Fruit fly (Drosophila melanogaster) whole organism, wandering third instar larva: ENCODE data around the gene CG33098.

Source experiments
- Abd-B ChIP-seq: fragments of >200 bp; optimal IDR thresholded peaks from 2 replicates; lab custom pipeline; 2017; ENCODE audit warnings: missing biosample characterization, missing genetic modification characterization
- CG32264 ChIP-seq: fragments of 200-800 bp; sonication (Bioruptor generic); optimal IDR thresholded peaks from 2 replicates; lab custom pipeline; 2016; ENCODE audit warnings: missing biosample characterization, missing genetic modification characterization
- CrebA ChIP-seq: fragments of 200-800 bp; sonication (Bioruptor generic); optimal IDR thresholded peaks from 2 replicates; lab custom pipeline; 2016; ENCODE audit warnings: missing biosample characterization, mild to moderate bottlenecking, missing genetic modification characterization, borderline replicate concordance
- Dfd ChIP-seq: fragments of >200 bp; optimal IDR thresholded peaks from 2 replicates; lab custom pipeline; 2017; ENCODE audit warnings: missing biosample characterization, missing genetic modification characterization
- Dif ChIP-seq: fragments of 200-275, 200-300 bp; sonication (Bioruptor generic); optimal IDR thresholded peaks from 2 replicates; lab custom pipeline; 2018; ENCODE audit warnings: missing biosample characterization, missing genetic modification characterization; ENCODE audit not compliant: partially characterized antibody
- GATAd ChIP-seq: sonication (Bioruptor generic); optimal IDR thresholded peaks from 2 replicates; lab custom pipeline; 2016; ENCODE audit warnings: missing biosample characterization, missing genetic modification characterization
- HLH106 ChIP-seq: fragments of 200-800 bp; optimal IDR thresholded peaks from 3 replicates; lab custom pipeline; 2019; ENCODE audit warnings: missing biosample characterization, mild to moderate bottlenecking, missing genetic modification characterization, moderate library complexity
- Hnf4 ChIP-seq: fragments of 200-800 bp; sonication (Bioruptor generic); optimal IDR thresholded peaks from 2 replicates; lab custom pipeline; 2016; ENCODE audit warnings: missing biosample characterization, mild to moderate bottlenecking, missing genetic modification characterization
- Hr78 ChIP-seq: fragments of >200 bp; optimal IDR thresholded peaks from 2 replicates; lab custom pipeline; 2017; ENCODE audit warnings: missing biosample characterization, missing genetic modification characterization
- Hr83 ChIP-seq: fragments of 200-300 bp; sonication (Bioruptor generic); optimal IDR thresholded peaks from 2 replicates; lab custom pipeline; 2016; ENCODE audit warnings: missing biosample characterization, mild to moderate bottlenecking, missing genetic modification characterization, moderate library complexity; ENCODE audit not compliant: poor library complexity, severe bottlenecking
- Jra ChIP-seq: sonication (Bioruptor generic); optimal IDR thresholded peaks from 2 replicates; lab custom pipeline; 2016; ENCODE audit warnings: missing biosample characterization, missing genetic modification characterization
- Mio ChIP-seq: sonication (Bioruptor generic); optimal IDR thresholded peaks from 2 replicates; lab custom pipeline; 2016; ENCODE audit warnings: missing biosample characterization, missing genetic modification characterization
- Myc ChIP-seq: fragments of >200 bp; optimal IDR thresholded peaks from 2 replicates; lab custom pipeline; 2017
- N ChIP-seq: fragments of >200 bp; optimal IDR thresholded peaks from 2 replicates; lab custom pipeline; 2018; ENCODE audit warnings: missing biosample characterization, missing external identifiers, missing genetic modification characterization
- OdsH ChIP-seq: fragments of 200-800 bp; sonication (Bioruptor generic); optimal IDR thresholded peaks from 2 replicates; lab custom pipeline; 2016; ENCODE audit warnings: missing biosample characterization, mild to moderate bottlenecking, missing genetic modification characterization
- Rel ChIP-seq, 2 experiments: fragments of 200-800 bp; sonication (Bioruptor generic) in 1 of 2; optimal IDR thresholded peaks; 2 replicates in 1 of 2; 3 replicates in 1 of 2; lab custom pipeline; 2016 to 2019; ENCODE audit warnings: mild to moderate bottlenecking in 2 of 2, missing biosample characterization in 2 of 2, missing genetic modification characterization in 2 of 2, moderate library complexity in 1 of 2
- Vsx2 ChIP-seq: fragments of 200-300, 225-300 bp; sonication (Bioruptor generic); optimal IDR thresholded peaks from 2 replicates; lab custom pipeline; 2018; ENCODE audit warnings: missing biosample characterization, missing genetic modification characterization; ENCODE audit not compliant: partially characterized antibody
- br ChIP-seq: fragments of 200-800 bp; sonication (Bioruptor generic); optimal IDR thresholded peaks from 2 replicates; lab custom pipeline; 2016; ENCODE audit warnings: missing biosample characterization, missing genetic modification characterization
- dmrt93B ChIP-seq: fragments of 200-800 bp; sonication (Bioruptor generic); optimal IDR thresholded peaks from 2 replicates; lab custom pipeline; 2018; ENCODE audit warnings: missing biosample characterization, mild to moderate bottlenecking, missing genetic modification characterization
- dsf ChIP-seq: sonication (Bioruptor generic); optimal IDR thresholded peaks from 2 replicates; lab custom pipeline; 2016; ENCODE audit warnings: missing biosample characterization, missing genetic modification characterization, borderline replicate concordance
- foxo ChIP-seq, 2 experiments: fragments of 200-800 bp; sonication (Bioruptor generic); optimal IDR thresholded peaks; 2 replicates in 1 of 2; 3 replicates in 1 of 2; lab custom pipeline; 2016 to 2017; ENCODE audit warnings: missing biosample characterization in 2 of 2, missing genetic modification characterization in 2 of 2
- h ChIP-seq: fragments of 200-800 bp; sonication (Bioruptor generic); optimal IDR thresholded peaks from 3 replicates; lab custom pipeline; 2016; ENCODE audit warnings: missing biosample characterization, mild to moderate bottlenecking, missing genetic modification characterization
- lola ChIP-seq: fragments of >200 bp; optimal IDR thresholded peaks from 2 replicates; lab custom pipeline; 2017; ENCODE audit warnings: missing biosample characterization, missing genetic modification characterization
- pan ChIP-seq: fragments of >200 bp; optimal IDR thresholded peaks from 2 replicates; lab custom pipeline; 2017
- psq ChIP-seq: fragments of 200-800 bp; sonication (Bioruptor generic); optimal IDR thresholded peaks from 3 replicates; lab custom pipeline; 2017; ENCODE audit warnings: missing biosample characterization, mild to moderate bottlenecking, missing genetic modification characterization, moderate library complexity
- rgr ChIP-seq: fragments of 200-800 bp; sonication (Bioruptor generic); optimal IDR thresholded peaks from 3 replicates; lab custom pipeline; 2016; ENCODE audit warnings: missing biosample characterization, mild to moderate bottlenecking, missing genetic modification characterization
- sage ChIP-seq: fragments of 200-800 bp; sonication (Bioruptor generic); optimal IDR thresholded peaks from 2 replicates; lab custom pipeline; 2016; ENCODE audit warnings: missing biosample characterization, mild to moderate bottlenecking, missing genetic modification characterization
- sv ChIP-seq: fragments of 200-800 bp; sonication (Bioruptor generic); optimal IDR thresholded peaks from 3 replicates; lab custom pipeline; 2016; ENCODE audit warnings: missing biosample characterization, missing genetic modification characterization
- tai ChIP-seq: sonication (Bioruptor generic); optimal IDR thresholded peaks from 2 replicates; lab custom pipeline; 2016; ENCODE audit warnings: missing biosample characterization, missing genetic modification characterization
- woc ChIP-seq: sonication (Bioruptor generic); optimal IDR thresholded peaks from 2 replicates; lab custom pipeline; 2016; ENCODE audit warnings: missing biosample characterization, mild to moderate bottlenecking, missing genetic modification characterization

The CG33098 gene

dm6 chr3R:12352003-12352402 lies 35.0 kb upstream of the CG33098 start, which contains the start of gene CG10041:
Gene CG10041 (minus strand): TSS chr3R:12352103.
- TF ChIP-seq OdsH: no peak
- no peak for TF ChIP-seq Jra (GFP tag; lab: Kevin White, UChicago)
- TF ChIP-seq Dif (GFP tag; lab: Kevin White, UChicago): no peak
- TF ChIP-seq Myc (lab: Kevin White, UChicago): no peak
- TF ChIP-seq Hr78: no peak
- TF ChIP-seq dsf: no peak
- no peak for TF ChIP-seq Mio (GFP tag; lab: Kevin White, UChicago)
- TF ChIP-seq N (GFP tag; lab: Kevin White, UChicago): no peak
- no peak for TF ChIP-seq lola (GFP tag; lab: Kevin White, UChicago)
- no peak for TF ChIP-seq Hr83
- no peak for TF ChIP-seq Hnf4 (GFP tag; lab: Kevin White, UChicago)
- no peak for TF ChIP-seq CrebA (GFP tag; lab: Kevin White, UChicago)
- TF ChIP-seq sv (GFP tag; lab: Kevin White, UChicago): no peak
- TF ChIP-seq GATAd (GFP tag; lab: Kevin White, UChicago): no peak
- no peak for TF ChIP-seq pan (lab: Kevin White, UChicago)
- no peak for TF ChIP-seq Dfd (GFP tag; lab: Kevin White, UChicago)

dm6 chr3R:12356044-12356443 lies 30.9 kb upstream of the CG33098 start, which contains the start of gene MBD-R2:
Gene MBD-R2 (minus strand): TSS chr3R:12356265.
- TF ChIP-seq Rel (GFP tag; optimal IDR thresholded peaks at IDR 0.05; lab: Kevin White, UChicago): no peak
- peak; percentile 22 for TF ChIP-seq Rel (tag; optimal IDR thresholded peaks at IDR 0.05; lab: Kevin White, UChicago)
- no peak for TF ChIP-seq Abd-B (GFP tag; lab: Kevin White, UChicago)
- TF ChIP-seq sage (GFP tag; lab: Kevin White, UChicago): peak; percentile 12
- TF ChIP-seq, all 38 proteins: peak for 2

- TF ChIP-seq woc (GFP tag; lab: Kevin White, UChicago) (peak; percentile 15), Rel (GFP tag; optimal IDR thresholded peaks at IDR 0.05; lab: Kevin White, UChicago) (no peak), Rel (tag; optimal IDR thresholded peaks at IDR 0.05; lab: Kevin White, UChicago) (peak; percentile 94), foxo (GFP tag; optimal IDR thresholded peaks at IDR 0.05; lab: Kevin White, UChicago) (no peak), Dif (GFP tag; lab: Kevin White, UChicago) (peak; percentile 20)
Observed at dm6 chr3R:12359837-12360236, 27.2 kb upstream of the CG33098 start, which contains the start of gene CG4115. Gene CG4115 (plus strand): TSS chr3R:12360008.

dm6 chr3R:12361962-12362497 lies 25.0 kb upstream of the CG33098 start:
- TF ChIP-seq sv (GFP tag; lab: Kevin White, UChicago) (no peak), h (GFP tag; lab: Kevin White, UChicago) (no peak), pan (lab: Kevin White, UChicago) (no peak), GATAd (GFP tag; lab: Kevin White, UChicago) (no peak), psq (no peak), Hr83 (no peak), tai (GFP tag; lab: Kevin White, UChicago) (no peak), rgr (GFP tag; lab: Kevin White, UChicago) (no peak), Myc (lab: Kevin White, UChicago) (no peak), lola (GFP tag; lab: Kevin White, UChicago) (no peak), Rel (GFP tag; optimal IDR thresholded peaks at IDR 0.05; lab: Kevin White, UChicago) (no peak), Rel (tag; optimal IDR thresholded peaks at IDR 0.05; lab: Kevin White, UChicago) (no peak), dmrt93B (GFP tag; lab: Kevin White, UChicago) (no peak), Vsx2 (GFP tag; lab: Kevin White, UChicago) (no peak), CG32264 (GFP tag; lab: Kevin White, UChicago) (no peak), foxo (GFP tag; optimal IDR thresholded peaks at IDR 0.05; lab: Kevin White, UChicago) (no peak), HLH106 (no peak), Dfd (GFP tag; lab: Kevin White, UChicago) (no peak), CrebA (GFP tag; lab: Kevin White, UChicago) (no peak), br (GFP tag; lab: Kevin White, UChicago) (no peak), Dif (GFP tag; lab: Kevin White, UChicago) (no peak)

DNA sequence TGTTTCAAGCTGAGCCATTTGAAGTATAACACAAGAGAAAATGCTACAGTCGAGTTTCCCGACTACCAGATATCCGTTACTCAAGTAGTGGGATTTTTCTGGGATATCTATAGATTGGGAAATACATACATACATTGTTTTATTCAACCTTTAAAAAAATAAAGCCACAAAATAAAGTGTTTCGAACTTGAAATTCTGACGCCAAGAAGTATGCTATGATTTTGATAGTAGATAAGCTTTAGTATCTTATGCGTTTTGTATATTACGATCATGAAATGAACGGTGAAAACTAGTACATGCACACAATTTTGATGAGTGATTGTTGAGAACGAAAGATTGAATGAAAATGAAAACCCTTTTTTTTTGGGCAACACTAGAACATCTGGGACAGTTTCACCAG lies 23.4 kb upstream of the CG33098 start:
- TF ChIP-seq Rel (GFP tag; optimal IDR thresholded peaks at IDR 0.05; lab: Kevin White, UChicago) (no peak), Rel (tag; optimal IDR thresholded peaks at IDR 0.05; lab: Kevin White, UChicago) (peak; percentile 3), Dif (GFP tag; lab: Kevin White, UChicago) (no peak)
